Worm (Caenorhabditis elegans): ENCODE measurements around the gene rps-30.

- TF ChIP-seq pag-3 (tag; optimal IDR thresholded peaks at IDR 0.05; ENCODE audit: borderline replicate concordance, insufficient read depth): no peak
- TF ChIP-seq lin-39 (tag; optimal IDR thresholded peaks at IDR 0.05): no peak
- no peak for TF ChIP-seq ztf-4 (tag; optimal IDR thresholded peaks at IDR 0.05)
- TF ChIP-seq fkh-4 (tag; optimal IDR thresholded peaks at IDR 0.05; ENCODE audit: borderline replicate concordance): no peak
- no peak for TF ChIP-seq skn-1 (tag; optimal IDR thresholded peaks at IDR 0.05)
- no peak for TF ChIP-seq zag-1 (tag; optimal IDR thresholded peaks at IDR 0.05)
- no peak for TF ChIP-seq C34B4.2 (tag; optimal IDR thresholded peaks at IDR 0.05)
- TF ChIP-seq sptf-1 (tag; optimal IDR thresholded peaks at IDR 0.05): no peak
- TF ChIP-seq C04F5.9 (tag; optimal IDR thresholded peaks at IDR 0.05): no peak
- TF ChIP-seq nhr-11 (tag; optimal IDR thresholded peaks at IDR 0.05): no peak
- no peak for TF ChIP-seq egl-27 (tag; optimal IDR thresholded peaks at IDR 0.05)
- no peak for TF ChIP-seq fkh-10 (GFP tag; optimal IDR thresholded peaks at IDR 0.05)
Observed at ce11 chrV:7754557-7754956, 21.8 kb upstream of the rps-30 start, which contains the start of gene T05B11.4.

Measured in whole organism, L1 larva.